Worm (Caenorhabditis elegans) whole organism, young adult: ENCODE measurements around the gene era-1.

Source experiments
- Y53G8AR.9 ChIP-seq: fragments of 200-800 bp; sonication (Bioruptor generic); conservative IDR thresholded peaks from 2 replicates; pipeline ENCODE4 v1.3.6; 2022; ENCODE audit warnings: missing genetic modification reagents, missing genetic modification characterization, missing compliant biosample characterization
- ekl-4 ChIP-seq: fragments of 200-800 bp; sonication (Bioruptor generic); IDR thresholded peaks from 2 replicates; pipeline ENCODE4 v1.3.6; 2022; ENCODE audit warnings: missing genetic modification reagents, missing genetic modification characterization, missing compliant biosample characterization
- mel-28 ChIP-seq: sonication (generic microtip); optimal IDR thresholded peaks from 2 replicates; lab custom pipeline; 2016; ENCODE audit warnings: borderline replicate concordance, mild to moderate bottlenecking, missing genetic modification characterization, missing compliant biosample characterization
- snpc-1.1 ChIP-seq: sonication (generic microtip); optimal IDR thresholded peaks from 2 replicates; lab custom pipeline; 2017; ENCODE audit warnings: missing genetic modification characterization, mild to moderate bottlenecking, missing compliant biosample characterization, antibody characterized with exemption, moderate library complexity, missing genotype, missing genetic modification reagents; ENCODE audit not compliant: insufficient read depth

- TF ChIP-seq ekl-4 (GFP tag; lab: Robert Waterston, UW) (no peak), mel-28 (no peak), Y53G8AR.9 (GFP tag; lab: Robert Waterston, UW) (no peak), snpc-1.1 (peak; percentile 87)
These were observed 45.2 kb upstream of the era-1 start for ce11 chrV:6657532-6658259.
